Worm (Caenorhabditis elegans): Measurements from ENCODE around the gene F08D12.2.

- TF ChIP-seq alr-1 (tag; optimal IDR thresholded peaks at IDR 0.05), result no peak
- no peak for TF ChIP-seq ZK546.5 (tag; optimal IDR thresholded peaks at IDR 0.05)
- TF ChIP-seq skn-1 (tag; optimal IDR thresholded peaks at IDR 0.05), result no peak
- no peak for TF ChIP-seq unc-55 (GFP tag; optimal IDR thresholded peaks at IDR 0.05)
- no peak for TF ChIP-seq unc-62 (GFP tag; optimal IDR thresholded peaks at IDR 0.05)
Measured at ce11 chrII:2735644-2736043, 45.8 kb upstream of the F08D12.2 start.

Data from whole organism, L2 larva.